Worm (Caenorhabditis elegans): Measurements from ENCODE around the gene B0393.5.

B0393.5 gene

ce11 chrIII:4731295-4731988, 34.1 kb upstream of the B0393.5 start, which contains the start of gene F17C8.3:
Gene F17C8.3 (plus strand): TSS chrIII:4731938.
- TF ChIP-seq nhr-84 (tag; optimal IDR thresholded peaks at IDR 0.05): no peak
- TF ChIP-seq lin-14 (GFP tag; optimal IDR thresholded peaks at IDR 0.05): peak; percentile 83
- TF ChIP-seq rnt-1 (tag; optimal IDR thresholded peaks at IDR 0.05): peak; percentile 56
- peak; percentile 14 for TF ChIP-seq nhr-47 (tag; optimal IDR thresholded peaks at IDR 0.05)
- no peak for TF ChIP-seq lir-3 (tag; optimal IDR thresholded peaks at IDR 0.05; ENCODE audit: poor library complexity)
- no peak for TF ChIP-seq F16B12.6 (tag; optimal IDR thresholded peaks at IDR 0.05)
- TF ChIP-seq ceh-63 (GFP tag; optimal IDR thresholded peaks at IDR 0.05): no peak
- peak; percentile 4 for TF ChIP-seq unc-130 (tag; optimal IDR thresholded peaks at IDR 0.05)
- TF ChIP-seq unc-62 (GFP tag; optimal IDR thresholded peaks at IDR 0.05): no peak
- TF ChIP-seq lin-15B (tag; optimal IDR thresholded peaks at IDR 0.05): no peak
- no peak for TF ChIP-seq C04F5.9 (tag; optimal IDR thresholded peaks at IDR 0.05)
- no peak for TF ChIP-seq ceh-88 (GFP tag; IDR thresholded peaks at IDR 0.05)
- no peak for TF ChIP-seq grh-1 (GFP tag; IDR thresholded peaks at IDR 0.05)
- no peak for TF ChIP-seq tbx-2 (tag; optimal IDR thresholded peaks at IDR 0.05)
- peak; percentile 20 for TF ChIP-seq mep-1 (tag; optimal IDR thresholded peaks at IDR 0.05)
- peak in 1 of 2 experiments; percentile 19 for TF ChIP-seq mdl-1 (tag; optimal IDR thresholded peaks at IDR 0.05)
- no peak for TF ChIP-seq isw-1 (GFP tag; IDR thresholded peaks at IDR 0.05)
- TF ChIP-seq egl-13 (tag; optimal IDR thresholded peaks at IDR 0.05): no peak
- TF ChIP-seq lin-13 (GFP tag; optimal IDR thresholded peaks at IDR 0.05): no peak
- no peak for TF ChIP-seq pqm-1 (tag; optimal IDR thresholded peaks at IDR 0.05)
- no peak for TF ChIP-seq irx-1 (tag; optimal IDR thresholded peaks at IDR 0.05)
- no peak for TF ChIP-seq snpc-4 (tag; optimal IDR thresholded peaks at IDR 0.05)
- TF ChIP-seq lin-39 (tag; optimal IDR thresholded peaks at IDR 0.05): peak; percentile 51
- TF ChIP-seq C34B4.2 (tag; optimal IDR thresholded peaks at IDR 0.05): no peak
- no peak for TF ChIP-seq C16A3.4 (tag; optimal IDR thresholded peaks at IDR 0.05)
- peak; percentile 30 for TF ChIP-seq nhr-20 (tag; optimal IDR thresholded peaks at IDR 0.05)
- TF ChIP-seq zag-1 (tag; optimal IDR thresholded peaks at IDR 0.05): no peak
- TF ChIP-seq elt-2 (tag; optimal IDR thresholded peaks at IDR 0.05): no peak
- TF ChIP-seq pag-3 (tag; optimal IDR thresholded peaks at IDR 0.05; ENCODE audit: borderline replicate concordance, insufficient read depth): peak; percentile 32
- peak; percentile 53 for TF ChIP-seq snu-23 (GFP tag; optimal IDR thresholded peaks at IDR 0.05)
- peak; percentile 32 for TF ChIP-seq swsn-7 (tag; optimal IDR thresholded peaks at IDR 0.05)
- no peak for TF ChIP-seq nhr-237 (tag; optimal IDR thresholded peaks at IDR 0.05)
- TF ChIP-seq nhr-19 (GFP tag; conservative IDR thresholded peaks at IDR 0.05): peak; percentile 50
- peak in 1 of 3 experiments; percentile 5 for TF ChIP-seq dpl-1 (GFP tag; optimal IDR thresholded peaks at IDR 0.05)
- peak; percentile 54 to 70 for TF ChIP-seq lsy-2 (tag; optimal IDR thresholded peaks at IDR 0.05)
- no peak for TF ChIP-seq ceh-90 (tag; optimal IDR thresholded peaks at IDR 0.05)
- TF ChIP-seq mef-2 (tag; optimal IDR thresholded peaks at IDR 0.05): no peak
- TF ChIP-seq ceh-8 (GFP tag; optimal IDR thresholded peaks at IDR 0.05): no peak
- TF ChIP-seq aly-2 (tag; optimal IDR thresholded peaks at IDR 0.05): no peak
- no peak for TF ChIP-seq skn-1 (tag; optimal IDR thresholded peaks at IDR 0.05)
- no peak for TF ChIP-seq mab-9 (GFP tag; IDR thresholded peaks at IDR 0.05)
- TF ChIP-seq hpl-2 (GFP tag; optimal IDR thresholded peaks at IDR 0.05): no peak
- no peak for TF ChIP-seq sox-4 (tag; optimal IDR thresholded peaks at IDR 0.05)
- no peak for TF ChIP-seq hlh-4 (tag; optimal IDR thresholded peaks at IDR 0.05)
- no peak for TF ChIP-seq nhr-12 (tag; optimal IDR thresholded peaks at IDR 0.05)
- peak; percentile 86 for TF ChIP-seq nhr-71 (tag; optimal IDR thresholded peaks at IDR 0.05)
- no peak for TF ChIP-seq zip-4 (GFP tag; optimal IDR thresholded peaks at IDR 0.05)
- no peak for TF ChIP-seq tlp-1 (tag; optimal IDR thresholded peaks at IDR 0.05)
- TF ChIP-seq egl-27 (tag; optimal IDR thresholded peaks at IDR 0.05): no peak
- TF ChIP-seq blmp-1 (tag; optimal IDR thresholded peaks at IDR 0.05): no peak
- no peak for TF ChIP-seq sptf-1 (tag; optimal IDR thresholded peaks at IDR 0.05)
- no peak for TF ChIP-seq nhr-90 (tag; optimal IDR thresholded peaks at IDR 0.05; ENCODE audit: poor library complexity)

All from whole organism, L1 larva.